Worm (Caenorhabditis elegans): ENCODE measurements around the gene cpz-2.

cpz-2 gene

ce11 chrV:13374532-13374931, 6.5 kb upstream of the cpz-2 start (continued):
- TF ChIP-seq ZK546.5 (tag; optimal IDR thresholded peaks at IDR 0.05) (no peak), elt-3 (tag; optimal IDR thresholded peaks at IDR 0.05) (no peak), ceh-82 (tag; optimal IDR thresholded peaks at IDR 0.05) (no peak), lin-13 (GFP tag; optimal IDR thresholded peaks at IDR 0.05) (peak; percentile 22), nhr-6 (tag; optimal IDR thresholded peaks at IDR 0.05) (no peak), nhr-129 (tag; optimal IDR thresholded peaks at IDR 0.05) (peak; percentile 13), nhr-12 (tag; optimal IDR thresholded peaks at IDR 0.05) (no peak), dmd-4 (tag; optimal IDR thresholded peaks at IDR 0.05) (no peak), Y55F3AM.14 (GFP tag; optimal IDR thresholded peaks at IDR 0.05) (no peak), nhr-10 (tag; optimal IDR thresholded peaks at IDR 0.05) (no peak), alr-1 (tag; optimal IDR thresholded peaks at IDR 0.05) (no peak), sma-9 (GFP tag; optimal IDR thresholded peaks at IDR 0.05) (peak; percentile 62), sma-9 (tag; optimal IDR thresholded peaks at IDR 0.05) (no peak), unc-62 (GFP tag; optimal IDR thresholded peaks at IDR 0.05) (no peak), skn-1 (tag; optimal IDR thresholded peaks at IDR 0.05) (no peak)

ce11 chrV:13375861-13376260, 5.1 kb upstream of the cpz-2 start:
- no peak for TF ChIP-seq R02D3.7 (tag; optimal IDR thresholded peaks at IDR 0.05)
- TF ChIP-seq fos-1 (tag; optimal IDR thresholded peaks at IDR 0.05) = peak; percentile 24
- TF ChIP-seq sma-3 (GFP tag; optimal IDR thresholded peaks at IDR 0.05) = peak; percentile 17
- TF ChIP-seq alr-1 (tag; optimal IDR thresholded peaks at IDR 0.05) = no peak
- no peak for TF ChIP-seq nhr-10 (tag; optimal IDR thresholded peaks at IDR 0.05)
- no peak for TF ChIP-seq lin-39 (tag; optimal IDR thresholded peaks at IDR 0.05)
- TF ChIP-seq nhr-77 (tag; optimal IDR thresholded peaks at IDR 0.05) = no peak
- TF ChIP-seq lsy-2 (tag; optimal IDR thresholded peaks at IDR 0.05) = peak in 1 of 2 experiments; percentile 15
- no peak for TF ChIP-seq unc-62 (GFP tag; optimal IDR thresholded peaks at IDR 0.05)
- no peak for TF ChIP-seq lin-11 (tag; optimal IDR thresholded peaks at IDR 0.05)
- TF ChIP-seq C34F6.9 (tag; optimal IDR thresholded peaks at IDR 0.05) = no peak
- TF ChIP-seq ztf-11 (tag; optimal IDR thresholded peaks at IDR 0.05) = no peak
- TF ChIP-seq unc-55 (GFP tag; optimal IDR thresholded peaks at IDR 0.05) = no peak
- TF ChIP-seq nhr-21 (tag; optimal IDR thresholded peaks at IDR 0.05) = no peak
- TF ChIP-seq Y55F3AM.14 (GFP tag; optimal IDR thresholded peaks at IDR 0.05) = no peak
- TF ChIP-seq mdl-1 (tag; optimal IDR thresholded peaks at IDR 0.05) = no peak
- TF ChIP-seq egl-27 (tag; optimal IDR thresholded peaks at IDR 0.05) = peak; percentile 59
- TF ChIP-seq ztf-4 (tag; optimal IDR thresholded peaks at IDR 0.05) = no peak
- peak; percentile 22 for TF ChIP-seq blmp-1 (tag; optimal IDR thresholded peaks at IDR 0.05; ENCODE audit: insufficient read depth)
- TF ChIP-seq nhr-129 (tag; optimal IDR thresholded peaks at IDR 0.05) = peak; percentile 13
- no peak for TF ChIP-seq ztf-1 (GFP tag; conservative IDR thresholded peaks at IDR 0.05)
- no peak for TF ChIP-seq mbf-1 (tag; optimal IDR thresholded peaks at IDR 0.05)
- TF ChIP-seq lin-13 (GFP tag; optimal IDR thresholded peaks at IDR 0.05) = peak; percentile 7
- TF ChIP-seq ceh-16 (tag; optimal IDR thresholded peaks at IDR 0.05) = peak; percentile 68
- TF ChIP-seq nhr-6 (tag; optimal IDR thresholded peaks at IDR 0.05) = no peak
- no peak for TF ChIP-seq mab-5 (tag; optimal IDR thresholded peaks at IDR 0.05)
- TF ChIP-seq peb-1 (tag; optimal IDR thresholded peaks at IDR 0.05) = no peak
- no peak for TF ChIP-seq nhr-12 (tag; optimal IDR thresholded peaks at IDR 0.05)
- no peak for TF ChIP-seq crh-2 (tag; optimal IDR thresholded peaks at IDR 0.05)
- TF ChIP-seq sma-9 (GFP tag; optimal IDR thresholded peaks at IDR 0.05) = peak; percentile 43
- no peak for TF ChIP-seq sma-9 (tag; optimal IDR thresholded peaks at IDR 0.05)
- no peak for TF ChIP-seq zag-1 (tag; optimal IDR thresholded peaks at IDR 0.05)
- no peak for TF ChIP-seq sem-4 (tag; optimal IDR thresholded peaks at IDR 0.05)
- TF ChIP-seq nhr-25 (tag; optimal IDR thresholded peaks at IDR 0.05) = peak; percentile 79
- no peak for TF ChIP-seq snpc-4 (tag; optimal IDR thresholded peaks at IDR 0.05)
- TF ChIP-seq elt-3 (tag; optimal IDR thresholded peaks at IDR 0.05) = no peak
- TF ChIP-seq skn-1 (tag; optimal IDR thresholded peaks at IDR 0.05) = no peak
- TF ChIP-seq ZK546.5 (tag; optimal IDR thresholded peaks at IDR 0.05) = no peak
- no peak for TF ChIP-seq dmd-4 (tag; optimal IDR thresholded peaks at IDR 0.05)
- TF ChIP-seq F13H6.1 (tag; optimal IDR thresholded peaks at IDR 0.05) = peak; percentile 62
- TF ChIP-seq aly-2 (tag; optimal IDR thresholded peaks at IDR 0.05) = no peak
- no peak for TF ChIP-seq ceh-82 (tag; optimal IDR thresholded peaks at IDR 0.05)
- TF ChIP-seq gmeb-1 (tag; optimal IDR thresholded peaks at IDR 0.05) = no peak
- no peak for TF ChIP-seq ama-1 (optimal IDR thresholded peaks at IDR 0.05)
- TF ChIP-seq nhr-23 (tag; optimal IDR thresholded peaks at IDR 0.05) = no peak
- TF ChIP-seq nhr-11 (tag; optimal IDR thresholded peaks at IDR 0.05) = no peak
- no peak for TF ChIP-seq nhr-237 (tag; optimal IDR thresholded peaks at IDR 0.05)
- no peak for TF ChIP-seq elt-1 (tag; optimal IDR thresholded peaks at IDR 0.05)
- no peak for TF ChIP-seq unc-39 (tag; optimal IDR thresholded peaks at IDR 0.05)

All from whole organism, L2 larva.